Fruit fly (Drosophila melanogaster): ENCODE measurements around the gene CG13073.

The CG13073 gene

DNA sequence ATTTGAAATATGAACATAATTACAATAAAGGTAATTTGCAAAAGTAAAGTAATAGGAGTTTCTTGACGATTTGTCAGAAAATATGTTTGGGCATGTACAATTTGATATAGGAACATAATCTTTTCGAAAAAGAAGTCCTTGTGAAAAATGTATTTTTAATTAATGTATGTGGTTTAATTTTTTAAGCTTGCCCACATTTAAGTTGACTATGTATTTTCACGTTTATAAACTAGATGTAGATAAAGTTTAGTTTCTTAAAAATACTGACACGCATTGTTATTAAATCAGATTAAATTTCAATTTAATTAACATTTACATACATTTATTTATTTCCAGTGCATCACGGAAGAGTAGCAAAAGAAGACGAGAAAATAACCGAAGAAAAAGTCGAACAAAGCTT is 40.6 kb downstream of the CG13073 start:
- no peak for TF ChIP-seq noc (tag; optimal IDR thresholded peaks at IDR 0.05)

DNA sequence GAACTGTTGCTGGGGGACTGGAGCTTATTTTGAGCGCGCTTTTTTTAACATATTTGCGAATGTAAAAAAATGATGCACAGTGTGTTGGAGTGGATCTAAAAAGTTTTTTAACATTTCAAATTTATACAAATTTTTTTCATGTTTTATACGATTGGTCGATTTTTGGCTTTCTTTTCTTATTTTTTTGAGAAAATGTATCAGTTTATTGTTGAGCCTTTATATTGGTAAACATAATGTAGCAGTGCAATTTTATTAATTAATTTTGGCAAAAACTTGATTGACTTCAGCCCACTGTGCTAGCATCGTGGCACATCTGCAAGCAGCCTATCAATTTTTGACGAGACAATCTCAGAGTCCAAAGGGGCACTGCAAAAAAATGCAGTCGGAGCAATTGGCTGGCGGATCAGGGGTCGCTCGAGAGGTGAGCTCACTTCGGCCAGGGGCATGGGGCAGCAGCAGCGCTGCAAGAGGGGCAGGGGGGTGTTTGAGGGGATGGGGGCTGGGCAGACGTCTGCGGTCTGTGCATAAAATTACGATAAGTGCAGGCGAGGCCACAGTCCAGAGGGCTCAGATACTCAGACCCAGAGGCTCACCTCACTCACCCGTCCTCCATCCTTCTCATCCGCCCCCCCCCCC is 41.4 kb downstream of the CG13073 start:
- no peak for TF ChIP-seq noc (tag; optimal IDR thresholded peaks at IDR 0.05)

DNA sequence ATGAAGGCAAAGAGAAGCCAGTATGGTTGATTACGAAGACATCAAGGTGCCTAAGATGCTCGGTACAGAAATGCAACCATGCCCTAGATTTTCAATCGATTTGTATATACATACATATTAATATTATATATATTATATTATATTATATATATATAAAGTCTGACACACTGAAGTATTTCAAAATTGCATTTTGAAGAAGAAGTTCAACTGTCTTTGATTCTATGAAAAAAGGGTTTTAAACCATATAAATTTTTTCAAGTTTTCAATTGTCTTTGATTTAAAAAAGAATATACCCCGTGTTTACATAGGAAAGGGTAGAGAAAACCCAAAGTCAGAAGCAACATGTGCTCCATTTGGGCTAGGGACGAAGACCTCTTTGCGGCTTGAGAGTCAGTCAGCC is 42.3 kb downstream of the CG13073 start:
- no peak for TF ChIP-seq noc (tag; optimal IDR thresholded peaks at IDR 0.05)

DNA sequence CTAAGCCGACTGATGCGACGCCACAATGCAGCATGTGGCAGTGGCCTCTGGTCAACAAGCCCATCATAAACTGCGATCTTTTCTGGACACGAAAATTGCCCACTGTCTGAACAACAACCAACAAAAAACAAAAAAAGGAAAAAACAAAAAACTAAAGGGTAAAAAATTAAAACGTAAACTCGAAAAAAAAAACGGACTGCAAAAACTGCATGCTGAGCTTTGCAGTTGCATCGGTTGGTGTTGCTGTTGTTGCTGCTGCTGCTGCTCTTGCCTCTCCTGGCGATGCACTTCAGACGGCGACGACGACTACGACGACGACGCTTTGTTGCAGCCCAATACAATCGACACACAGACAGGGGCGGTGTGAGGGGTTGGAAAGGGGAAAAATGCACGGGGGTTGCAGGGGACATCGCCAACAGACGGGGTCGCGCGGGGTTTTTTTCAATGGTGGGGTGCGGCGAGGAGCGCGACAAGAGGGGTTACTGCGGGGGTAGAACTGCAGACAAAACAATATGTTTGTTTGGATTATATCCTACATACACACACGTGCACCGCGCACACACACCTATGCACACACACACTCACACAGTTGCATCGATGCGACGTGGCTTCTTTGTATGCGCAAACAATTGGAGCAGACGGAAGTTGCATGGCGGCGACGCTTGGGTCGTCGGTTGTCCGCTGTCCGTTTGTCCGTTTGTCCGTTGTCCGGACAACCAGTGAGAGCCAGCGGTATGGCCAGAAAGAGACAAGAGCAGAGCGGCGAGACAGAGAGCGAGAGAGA is 43.1 kb downstream of the CG13073 start:
- no peak for TF ChIP-seq noc (tag; optimal IDR thresholded peaks at IDR 0.05)

DNA sequence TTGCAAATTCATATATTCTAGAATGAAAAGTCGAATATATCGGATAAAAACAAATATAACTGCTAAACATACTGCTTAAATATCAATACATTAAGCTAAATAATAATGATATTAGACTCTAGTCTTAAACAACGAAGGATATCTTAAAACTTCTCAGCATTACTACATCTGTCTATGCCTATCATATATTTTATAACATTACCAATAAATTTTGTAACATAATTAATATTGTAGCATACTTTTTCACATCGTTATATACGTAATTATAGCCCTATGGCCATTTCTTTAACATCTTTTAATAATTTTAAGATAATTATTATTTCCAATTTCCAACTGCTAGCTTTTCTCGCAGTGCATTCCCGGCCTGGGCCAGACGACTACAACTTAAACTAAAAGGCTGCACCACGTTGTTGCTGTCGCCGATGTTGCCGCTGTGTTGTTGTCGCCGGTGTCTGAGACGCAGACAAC is 44.3 kb downstream of the CG13073 start:
- no peak for TF ChIP-seq noc (tag; optimal IDR thresholded peaks at IDR 0.05)

DNA sequence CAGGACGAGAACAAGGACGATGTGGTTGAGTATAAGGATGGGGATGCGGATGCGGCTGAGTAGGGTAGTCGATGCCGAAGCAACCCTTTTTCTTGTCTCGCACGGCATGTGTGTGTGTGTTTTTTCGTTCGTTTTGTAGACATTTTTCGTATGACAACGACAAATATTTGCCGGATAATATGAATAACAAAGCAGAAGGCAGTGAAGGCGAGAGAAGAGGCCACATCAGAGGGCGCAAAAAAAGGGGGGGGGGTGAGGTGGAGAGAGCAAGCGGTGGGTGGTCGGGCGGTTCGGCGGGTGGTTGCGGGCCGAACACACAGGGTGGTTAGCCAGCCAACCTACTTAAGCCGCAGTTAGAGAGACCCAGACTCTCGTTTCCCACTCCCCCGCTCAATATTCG is 44.7 kb downstream of the CG13073 start:
- TF ChIP-seq noc (tag; optimal IDR thresholded peaks at IDR 0.05): no peak

DNA sequence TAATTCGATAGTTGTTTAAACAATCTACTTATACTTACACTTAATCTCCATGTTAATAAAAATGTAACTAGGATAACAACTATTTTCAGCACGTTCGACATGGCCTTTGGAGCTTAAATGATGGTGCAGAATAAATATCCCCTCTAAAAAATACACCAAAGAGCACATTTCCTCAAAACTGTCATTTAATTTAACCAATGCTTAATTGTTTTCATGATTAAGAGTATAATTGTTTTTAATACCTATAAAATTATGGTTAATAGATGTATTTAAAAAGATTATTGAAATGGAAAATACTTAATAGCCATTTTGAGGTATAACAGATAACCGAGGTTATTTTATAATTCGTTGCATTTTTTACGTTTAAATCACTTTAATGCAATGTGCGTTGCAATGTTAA is 45.8 kb downstream of the CG13073 start, which contains the start of gene CG33795:
Gene CG33795 (minus strand): TSS at position 101 of the 400 bp plus-strand sequence.
- TF ChIP-seq noc (tag; optimal IDR thresholded peaks at IDR 0.05): no peak

DNA sequence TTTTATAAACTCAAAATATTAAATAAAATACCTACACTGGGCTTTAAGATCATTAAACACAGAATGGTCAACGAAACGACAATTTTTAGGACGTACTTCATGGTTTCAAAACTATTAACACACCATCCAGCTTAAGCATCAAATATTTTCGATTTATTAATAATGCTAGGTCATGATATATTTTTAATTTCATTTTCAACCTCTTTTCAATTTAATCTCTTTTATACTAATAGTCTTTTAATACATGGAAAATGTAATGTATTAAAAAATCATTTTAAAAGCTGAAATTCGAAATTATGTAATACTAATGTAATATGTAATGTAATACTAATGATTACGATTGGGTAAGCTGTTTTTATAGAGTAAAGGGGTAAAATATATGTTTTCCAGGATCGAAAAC is 47.1 kb downstream of the CG13073 start, which contains the start of gene CG33796:
Gene CG33796 (minus strand): TSS at position 101 of the 400 bp plus-strand sequence.
- no peak for TF ChIP-seq noc (tag; optimal IDR thresholded peaks at IDR 0.05)

DNA sequence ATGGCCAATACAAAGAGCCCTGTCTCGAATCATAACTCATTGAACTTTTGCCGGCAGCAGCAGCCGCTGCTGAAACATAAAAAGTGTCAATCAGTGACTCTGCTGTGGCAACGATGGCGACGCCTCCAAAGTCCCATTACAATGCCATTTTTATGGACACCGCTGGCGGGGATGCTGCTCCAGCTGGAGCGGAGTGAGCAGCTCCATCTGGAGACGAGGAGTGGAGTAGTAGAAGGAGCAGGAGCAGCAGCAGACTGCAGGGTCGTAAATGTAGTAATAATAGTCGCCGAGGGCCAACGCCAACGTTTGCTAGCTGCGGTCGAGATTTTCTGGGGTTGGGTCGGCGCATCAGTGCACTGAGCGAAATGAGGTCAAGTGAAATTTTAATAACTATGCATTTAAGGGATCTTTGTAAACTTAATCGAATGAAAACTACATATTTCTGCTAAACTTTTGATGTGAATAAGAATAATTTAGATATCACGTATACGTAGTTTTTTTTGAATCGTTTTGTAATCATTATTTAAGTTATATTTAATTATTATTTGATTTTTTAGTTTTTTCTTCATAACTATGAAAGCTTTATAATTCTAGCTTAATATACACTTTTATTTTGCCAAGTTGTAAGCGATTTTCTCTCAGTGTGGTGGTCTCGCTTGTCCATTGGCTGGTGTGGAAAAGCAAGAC is 48.5 kb downstream of the CG13073 start:
- TF ChIP-seq noc (tag; optimal IDR thresholded peaks at IDR 0.05): no peak

DNA sequence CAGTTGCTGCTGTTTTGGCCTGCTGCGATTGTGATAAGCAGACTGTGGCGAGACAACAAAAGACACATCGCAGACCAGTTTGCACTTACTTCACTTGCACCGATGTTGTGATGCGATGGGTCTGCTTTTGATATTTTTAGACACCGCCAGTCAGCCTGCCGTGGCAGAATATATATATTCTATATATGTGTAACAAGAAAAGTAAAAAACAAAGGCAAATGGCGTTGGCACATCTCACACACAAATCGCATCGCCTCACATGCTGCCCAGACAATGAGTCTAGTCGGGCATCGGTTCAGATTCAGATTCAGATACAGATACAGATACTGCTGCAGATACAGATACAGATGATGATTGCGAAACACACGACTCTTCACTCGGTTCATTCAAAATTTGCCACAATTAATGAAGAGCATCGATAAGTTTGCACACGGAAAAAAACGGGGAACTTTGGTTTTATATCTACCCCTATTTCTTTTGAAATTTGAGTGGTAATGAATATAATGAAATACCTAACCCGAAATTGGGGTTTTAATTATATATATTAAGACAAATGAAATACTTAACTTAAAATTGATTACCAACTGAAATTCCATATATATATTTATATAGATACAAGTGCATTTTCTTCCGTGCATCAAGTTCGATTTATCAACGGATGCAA is 49.2 kb downstream of the CG13073 start:
- TF ChIP-seq noc (tag; optimal IDR thresholded peaks at IDR 0.05): no peak

DNA sequence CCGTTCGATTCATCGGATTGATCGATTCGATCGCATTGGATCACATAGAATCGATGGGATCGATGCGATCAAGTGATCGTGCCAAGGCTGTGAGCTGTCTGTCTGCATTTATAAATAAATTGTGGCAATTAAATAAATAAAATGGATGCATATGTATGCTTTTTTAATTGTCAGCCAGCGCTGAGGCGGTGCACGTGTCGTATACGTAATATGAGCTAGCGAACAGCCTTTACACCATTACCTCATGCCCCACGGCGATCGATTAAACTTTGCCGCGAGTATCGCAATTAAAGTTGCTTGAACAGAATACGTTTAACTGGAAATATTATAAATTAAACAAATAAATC is 50.1 kb downstream of the CG13073 start:
- no peak for TF ChIP-seq noc (tag; optimal IDR thresholded peaks at IDR 0.05)

DNA sequence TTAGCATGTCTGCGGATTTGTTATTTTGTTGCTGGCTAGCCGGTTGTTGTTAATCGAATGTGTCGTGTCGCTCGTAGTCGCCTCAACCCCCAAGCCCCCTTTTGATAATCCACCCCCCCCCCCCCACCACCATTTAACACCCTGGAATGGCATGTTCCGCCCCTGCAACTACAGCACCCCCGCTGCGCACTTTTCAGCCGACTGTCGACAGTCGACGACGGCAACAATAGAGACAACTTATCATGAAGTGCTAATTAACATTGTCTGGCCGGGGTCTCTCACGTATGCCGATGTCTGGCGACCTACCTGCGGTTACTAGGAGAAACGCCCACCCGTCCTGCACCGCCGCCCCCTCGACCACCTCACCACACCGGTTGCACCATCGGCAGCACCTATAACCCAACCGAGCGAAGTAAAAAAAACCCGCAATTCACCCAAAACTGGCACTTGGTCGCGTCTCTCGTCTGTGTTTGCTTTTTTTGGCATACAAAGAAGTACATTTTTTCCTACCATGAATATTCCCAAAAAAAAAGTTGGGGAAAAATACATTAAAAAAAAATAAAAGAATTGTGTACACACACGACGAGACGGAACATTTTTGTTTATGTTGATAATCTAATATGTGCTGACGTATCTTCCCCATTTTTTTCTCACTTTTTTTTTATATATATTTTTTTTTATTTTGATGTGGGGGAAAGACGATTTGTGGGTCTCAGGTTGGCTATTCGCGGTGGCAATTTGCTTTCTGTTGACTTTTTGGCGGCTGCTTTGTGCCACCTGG is 50.7 kb downstream of the CG13073 start:
- TF ChIP-seq noc (tag; optimal IDR thresholded peaks at IDR 0.05): peak; percentile 8

DNA sequence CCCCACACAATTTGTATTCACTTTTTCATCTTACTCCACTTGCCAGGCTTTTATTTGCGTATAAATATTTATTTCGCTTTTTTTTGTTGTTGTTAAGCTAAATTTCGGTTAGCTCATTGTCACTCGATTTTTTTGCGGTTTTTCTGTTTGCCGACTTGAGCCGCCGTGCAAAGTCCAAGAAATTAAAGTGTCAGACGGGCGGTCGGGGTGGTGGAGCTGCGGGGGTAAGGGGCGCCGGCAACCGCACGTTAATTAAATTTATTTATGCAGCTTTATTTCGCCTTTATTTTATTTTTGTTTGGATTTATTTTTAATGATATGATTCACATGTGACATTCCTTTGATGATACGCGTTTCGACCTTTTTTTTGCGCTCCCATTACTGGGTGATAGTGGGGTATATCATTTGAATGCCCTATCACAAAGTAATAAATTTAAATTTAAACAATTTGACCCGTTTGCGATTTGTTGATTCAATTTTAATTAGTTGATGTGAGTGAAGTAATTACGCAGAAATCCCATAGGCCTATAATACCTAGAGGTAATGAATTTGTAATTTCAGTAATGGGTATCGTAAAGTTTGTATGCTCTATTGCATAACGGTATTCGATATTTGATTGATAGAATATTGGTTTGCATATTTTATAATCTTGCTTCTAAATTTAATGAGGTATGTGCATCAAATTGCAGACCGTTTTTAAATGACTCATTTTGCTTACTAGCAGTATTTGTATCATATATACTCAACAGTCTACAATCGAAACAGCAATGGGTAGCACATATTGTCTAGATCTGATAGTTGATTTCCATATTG is 51.5 kb downstream of the CG13073 start:
- peak; percentile 89 for TF ChIP-seq noc (tag; optimal IDR thresholded peaks at IDR 0.05)
